Worm (Caenorhabditis elegans): ENCODE results near the gene pqn-32.

DNA sequence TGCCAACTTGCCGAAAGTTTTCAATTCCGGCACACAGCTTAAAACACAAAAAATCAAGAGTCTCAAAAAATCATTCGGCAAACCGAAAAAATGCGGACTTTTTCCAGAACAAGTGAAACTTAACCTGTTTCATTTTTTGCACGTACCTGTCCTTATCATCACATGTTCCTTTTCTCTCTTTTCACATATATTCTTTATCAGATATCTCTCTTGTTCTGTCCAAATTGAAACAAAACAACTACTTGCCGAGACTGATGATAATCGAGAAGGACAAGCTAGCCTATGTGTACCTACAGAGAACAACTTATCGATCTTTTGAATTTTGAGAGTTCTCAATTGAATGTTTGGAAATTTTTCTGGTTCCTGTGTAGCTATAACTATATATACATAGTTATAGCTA lies 42.1 kb downstream of the pqn-32 start:
- TF ChIP-seq tab-1 (GFP tag; IDR thresholded peaks at IDR 0.05) (no peak), cog-1 (tag; optimal IDR thresholded peaks at IDR 0.05) (no peak), ztf-29 (GFP tag; IDR thresholded peaks at IDR 0.05) (no peak), klf-2 (GFP tag; conservative IDR thresholded peaks at IDR 0.05) (no peak), T22C8.4 (GFP tag; IDR thresholded peaks at IDR 0.05) (no peak), flt-1 (GFP tag; IDR thresholded peaks at IDR 0.05) (no peak), ref-1 (GFP tag; conservative IDR thresholded peaks at IDR 0.05) (no peak), med-1 (GFP tag; optimal IDR thresholded peaks at IDR 0.05; ENCODE audit: insufficient read depth) (no peak)
